Fruit fly (Drosophila melanogaster) whole organism, prepupa: Measurements from ENCODE around the gene TTLL5.
A peak's percentile ranks its signal among the peaks of the same experiment; 100 is the strongest.

Experiments used
- CG6808 ChIP-seq: fragments of 200-800 bp; sonication (Bioruptor generic); optimal IDR thresholded peaks from 3 replicates; lab custom pipeline; 2017; ENCODE audit warnings: missing biosample characterization, missing genetic modification characterization, mild to moderate bottlenecking, moderate library complexity, missing genetic modification reagents
- CG9139 ChIP-seq: fragments of 200-800 bp; sonication (Bioruptor generic); optimal IDR thresholded peaks from 3 replicates; lab custom pipeline; 2017; ENCODE audit warnings: missing biosample characterization, mild to moderate bottlenecking, missing genetic modification characterization
- Hr38 ChIP-seq: sonication (Bioruptor generic); optimal IDR thresholded peaks from 2 replicates; lab custom pipeline; 2016; ENCODE audit warnings: missing biosample characterization, missing genetic modification characterization
- Lpt ChIP-seq: fragments of 200-800 bp; sonication (Bioruptor generic); optimal IDR thresholded peaks from 3 replicates; lab custom pipeline; 2016; ENCODE audit warnings: missing biosample characterization, missing genetic modification characterization
- OdsH ChIP-seq: fragments of 200-800 bp; sonication (Bioruptor generic); optimal IDR thresholded peaks from 3 replicates; lab custom pipeline; 2016; ENCODE audit warnings: missing biosample characterization, missing genetic modification characterization
- Smox ChIP-seq: fragments of 200-800 bp; sonication (Bioruptor generic); optimal IDR thresholded peaks from 3 replicates; lab custom pipeline; 2016; ENCODE audit warnings: missing biosample characterization, missing genetic modification characterization
- Sox15 ChIP-seq: fragments of 200-800 bp; sonication (Bioruptor generic); optimal IDR thresholded peaks from 3 replicates; lab custom pipeline; 2016; ENCODE audit warnings: missing biosample characterization, missing genetic modification characterization
- esn ChIP-seq: fragments of 200-800 bp; sonication (Bioruptor generic); optimal IDR thresholded peaks from 2 replicates; lab custom pipeline; 2016; ENCODE audit warnings: missing biosample characterization, mild to moderate bottlenecking, missing genetic modification characterization, moderate library complexity
- ss ChIP-seq, 2 experiments: fragments of 200-800 bp; sonication (Bioruptor generic); optimal IDR thresholded peaks; 2 replicates in 1 of 2; 3 replicates in 1 of 2; lab custom pipeline; 2017 to 2018; ENCODE audit warnings: mild to moderate bottlenecking in 2 of 2, missing biosample characterization in 2 of 2, missing genetic modification characterization in 2 of 2, moderate library complexity in 1 of 2
- topi ChIP-seq: fragments of 200-800 bp; sonication (Bioruptor generic); optimal IDR thresholded peaks from 3 replicates; lab custom pipeline; 2016; ENCODE audit warnings: missing biosample characterization, missing genetic modification characterization

dm6 chr3R:25074558-25074964, 48.2 kb downstream of the TTLL5 start, which contains the start of the genes shams and CG11920:
- TF ChIP-seq Sox15 (GFP tag; lab: Kevin White, UChicago) = no peak
- no peak for TF ChIP-seq Smox (GFP tag; lab: Kevin White, UChicago)
- TF ChIP-seq topi (GFP tag; lab: Kevin White, UChicago) = peak; percentile 11
- TF ChIP-seq ss (GFP tag; optimal IDR thresholded peaks at IDR 0.05; lab: Kevin White, UChicago) = no peak
- TF ChIP-seq esn (GFP tag; lab: Kevin White, UChicago) = peak; percentile 47
- TF ChIP-seq CG9139 (GFP tag; lab: Kevin White, UChicago) = no peak
- TF ChIP-seq Hr38 (GFP tag; lab: Kevin White, UChicago) = no peak
- TF ChIP-seq Lpt (GFP tag; lab: Kevin White, UChicago) = no peak
- TF ChIP-seq CG6808 (GFP tag; lab: Kevin White, UChicago) = no peak
- TF ChIP-seq OdsH = peak; percentile 10
